Fruit fly (Drosophila melanogaster) whole organism, embryonic: ENCODE data around the gene CG13996.
A peak's percentile ranks its signal among the peaks of the same experiment; 100 is the strongest.

Experiments used
- Awh ChIP-seq: fragments of 200-800 bp; sonication (Bioruptor generic); IDR thresholded peaks from 2 replicates; pipeline ENCODE4, ENCODE4 v1.3.6; 2022; ENCODE audit warnings: missing biosample characterization, missing genetic modification characterization
- Bdp1 ChIP-seq: fragments of 200-800 bp; sonication (Bioruptor generic); optimal IDR thresholded peaks from 3 replicates; lab custom pipeline; 2016; ENCODE audit warnings: missing biosample characterization, missing genetic modification characterization
- CG10209 ChIP-seq: fragments of 200-800 bp; sonication (Bioruptor generic); optimal IDR thresholded peaks from 3 replicates; lab custom pipeline; 2017; ENCODE audit warnings: missing biosample characterization, mild to moderate bottlenecking, missing genetic modification characterization, missing genetic modification reagents
- CG11247 ChIP-seq: fragments of 200-800 bp; sonication (Bioruptor generic); IDR thresholded peaks from 2 replicates; pipeline ENCODE4 v1.3.6; 2022; ENCODE audit warnings: missing biosample characterization, missing genetic modification characterization
- CG13775 ChIP-seq: fragments of 200-800 bp; sonication (Bioruptor generic); optimal IDR thresholded peaks from 3 replicates; lab custom pipeline; 2017; ENCODE audit warnings: missing biosample characterization, mild to moderate bottlenecking, missing genetic modification characterization
- CG16779 ChIP-seq: fragments of 200-800 bp; sonication (Bioruptor generic); IDR thresholded peaks from 2 replicates; pipeline ENCODE4 v1.3.6; 2022; ENCODE audit warnings: missing biosample characterization, missing genetic modification characterization
- CG17359 ChIP-seq: fragments of 200-800 bp; sonication (Bioruptor generic); optimal IDR thresholded peaks from 3 replicates; lab custom pipeline; 2018; ENCODE audit warnings: missing biosample characterization, mild to moderate bottlenecking, missing genetic modification characterization, moderate library complexity
- CG17385 ChIP-seq: fragments of 200-800 bp; sonication (Bioruptor generic); optimal IDR thresholded peaks from 3 replicates; lab custom pipeline; 2018; ENCODE audit warnings: missing biosample characterization, mild to moderate bottlenecking, missing genetic modification characterization
- CG1832 ChIP-seq: fragments of 200-800 bp; sonication (Bioruptor generic); optimal IDR thresholded peaks from 2 replicates; lab custom pipeline; 2017; ENCODE audit warnings: missing biosample characterization, mild to moderate bottlenecking, missing genetic modification characterization, inconsistent platforms
- CG18619 ChIP-seq: fragments of 200-800 bp; sonication (Bioruptor generic); optimal IDR thresholded peaks from 3 replicates; lab custom pipeline; 2017; ENCODE audit warnings: missing biosample characterization, mild to moderate bottlenecking, missing genetic modification characterization
- CG3065 ChIP-seq: fragments of 200-800 bp; sonication (Bioruptor generic); optimal IDR thresholded peaks from 2 replicates; lab custom pipeline; 2016; ENCODE audit warnings: missing biosample characterization, missing genetic modification characterization
- CG3163 ChIP-seq: fragments of 200-800 bp; sonication (Bioruptor generic); optimal IDR thresholded peaks from 3 replicates; lab custom pipeline; 2016; ENCODE audit warnings: missing biosample characterization, missing genetic modification characterization
- CG4282 ChIP-seq: fragments of 200-800 bp; sonication (Bioruptor generic); optimal IDR thresholded peaks from 2 replicates; lab custom pipeline; 2016; ENCODE audit warnings: missing biosample characterization, missing genetic modification characterization
- CG4360 ChIP-seq: fragments of 200-800 bp; sonication (Bioruptor generic); IDR thresholded peaks from 2 replicates; pipeline ENCODE4 v1.3.6; 2022; ENCODE audit warnings: missing biosample characterization, missing genetic modification characterization
- CG4854 ChIP-seq: fragments of 200-800 bp; sonication (Bioruptor generic); optimal IDR thresholded peaks from 2 replicates; lab custom pipeline; 2016; ENCODE audit warnings: missing biosample characterization, missing genetic modification characterization, inconsistent platforms
- CG7928 ChIP-seq: fragments of 200-800 bp; sonication (Bioruptor generic); optimal IDR thresholded peaks from 2 replicates; lab custom pipeline; 2017; ENCODE audit warnings: missing biosample characterization, mild to moderate bottlenecking, missing genetic modification characterization
- CG8924 ChIP-seq: fragments of 200-800 bp; optimal IDR thresholded peaks from 3 replicates; lab custom pipeline; 2019; ENCODE audit warnings: missing biosample characterization, mild to moderate bottlenecking, missing genetic modification characterization, moderate library complexity
- CG8944 ChIP-seq: fragments of 200-800 bp; sonication (Bioruptor generic); optimal IDR thresholded peaks from 3 replicates; lab custom pipeline; 2016; ENCODE audit warnings: missing biosample characterization, missing genetic modification characterization
- CkIIα-i1 ChIP-seq: fragments of 200-800 bp; sonication (Bioruptor generic); IDR thresholded peaks from 2 replicates; pipeline ENCODE4 v1.3.6; 2022; ENCODE audit warnings: missing biosample characterization, missing genetic modification characterization
- Fer3 ChIP-seq: fragments of 200-800 bp; sonication (Bioruptor generic); optimal IDR thresholded peaks from 2 replicates; lab custom pipeline; 2018; ENCODE audit warnings: missing biosample characterization, mild to moderate bottlenecking, missing genetic modification characterization, moderate library complexity
- Hey ChIP-seq: fragments of 200-800 bp; sonication (Bioruptor generic); optimal IDR thresholded peaks from 3 replicates; lab custom pipeline; 2018; ENCODE audit warnings: missing biosample characterization, mild to moderate bottlenecking, missing genetic modification characterization
- HmgD ChIP-seq: fragments of 200-800 bp; sonication (Bioruptor generic); optimal IDR thresholded peaks from 3 replicates; lab custom pipeline; 2016; ENCODE audit warnings: missing biosample characterization, missing genetic modification characterization
- Hsf ChIP-seq: fragments of 200-800 bp; sonication (Bioruptor generic); optimal IDR thresholded peaks from 3 replicates; lab custom pipeline; 2016; ENCODE audit warnings: missing biosample characterization, missing genetic modification characterization
- Lhr ChIP-seq: fragments of 200-800 bp; sonication (Bioruptor generic); optimal IDR thresholded peaks from 3 replicates; lab custom pipeline; 2017; ENCODE audit warnings: mild to moderate bottlenecking, missing biosample characterization, missing genetic modification reagents, missing genetic modification characterization
- MBD-R2 ChIP-seq: fragments of 200-800 bp; sonication (Bioruptor generic); IDR thresholded peaks from 2 replicates; pipeline ENCODE4 v1.3.6; 2022; ENCODE audit warnings: missing biosample characterization, missing genetic modification characterization
- MESR4 ChIP-seq: fragments of 200-800 bp; sonication (Bioruptor generic); optimal IDR thresholded peaks from 2 replicates; lab custom pipeline; 2018; ENCODE audit warnings: missing biosample characterization, mild to moderate bottlenecking, missing genetic modification characterization, moderate library complexity
- Mad ChIP-seq: fragments of 200-800 bp; sonication (Bioruptor generic); optimal IDR thresholded peaks from 2 replicates; lab custom pipeline; 2016; ENCODE audit warnings: missing biosample characterization, missing genetic modification characterization
- Nf-YC ChIP-seq: fragments of 200-800 bp; optimal IDR thresholded peaks from 3 replicates; lab custom pipeline; 2019; ENCODE audit warnings: missing biosample characterization, mild to moderate bottlenecking, missing genetic modification characterization, moderate library complexity
- PHDP ChIP-seq: fragments of 200-800 bp; sonication (Bioruptor generic); optimal IDR thresholded peaks from 3 replicates; lab custom pipeline; 2018; ENCODE audit warnings: missing biosample characterization, mild to moderate bottlenecking, missing genetic modification characterization, moderate library complexity
- Ptx1 ChIP-seq: fragments of 200-800 bp; sonication (Bioruptor generic); IDR thresholded peaks from 2 replicates; pipeline ENCODE4 v1.3.6; 2022; ENCODE audit warnings: missing biosample characterization, missing genetic modification characterization
- Scr ChIP-seq: fragments of 200-800 bp; sonication (Bioruptor generic); IDR thresholded peaks from 2 replicates; pipeline ENCODE4 v1.3.6; 2022; ENCODE audit warnings: missing biosample characterization, missing genetic modification characterization; ENCODE audit not compliant: partially characterized antibody
- Tbp ChIP-seq: fragments of >200 bp; optimal IDR thresholded peaks from 2 replicates; lab custom pipeline; 2018; ENCODE audit warnings: missing biosample characterization, missing genetic modification characterization
- Trl ChIP-seq, 3 experiments: fragments of >200 bp in 2 of 3; fragments of 200-800 bp in 1 of 3; sonication (Bioruptor generic) in 1 of 3; optimal IDR thresholded peaks; 2 replicates in 1 of 3; 3 replicates in 2 of 3; lab custom pipeline; 2016 to 2017; ENCODE audit warnings: missing biosample characterization in 1 of 3, missing genetic modification characterization in 1 of 3
- cg ChIP-seq: fragments of 200-800 bp; sonication (Bioruptor generic); optimal IDR thresholded peaks from 3 replicates; lab custom pipeline; 2019; ENCODE audit warnings: missing biosample characterization, mild to moderate bottlenecking, missing genetic modification characterization, moderate library complexity
- chinmo ChIP-seq: fragments of 200-800 bp; sonication (Bioruptor generic); IDR thresholded peaks from 4 replicates; pipeline ENCODE4 v1.3.6; 2022; ENCODE audit warnings: missing biosample characterization, missing genetic modification characterization; ENCODE audit not compliant: partially characterized antibody
- chn ChIP-seq: fragments of 200-800 bp; sonication (Bioruptor generic); optimal IDR thresholded peaks from 2 replicates; lab custom pipeline; 2016; ENCODE audit warnings: missing biosample characterization, missing genetic modification characterization
- eyg ChIP-seq: fragments of 200-800 bp; sonication (Bioruptor generic); optimal IDR thresholded peaks from 3 replicates; lab custom pipeline; 2016; ENCODE audit warnings: missing biosample characterization, missing genetic modification characterization
- fd64A ChIP-seq: fragments of 200-800 bp; sonication (Bioruptor generic); optimal IDR thresholded peaks from 3 replicates; lab custom pipeline; 2018; ENCODE audit warnings: missing biosample characterization, mild to moderate bottlenecking, missing genetic modification characterization
- gce ChIP-seq: fragments of 200-800 bp; sonication (Bioruptor generic); IDR thresholded peaks from 3 replicates; pipeline ENCODE4 v1.3.6; 2022; ENCODE audit warnings: missing biosample characterization, missing genetic modification characterization
- ken ChIP-seq: fragments of 200-800 bp; sonication (Bioruptor generic); IDR thresholded peaks from 3 replicates; pipeline ENCODE4 v1.3.6; 2022; ENCODE audit warnings: missing biosample characterization, missing genetic modification characterization
- klu ChIP-seq: fragments of 200-800 bp; sonication (Bioruptor generic); IDR thresholded peaks from 2 replicates; pipeline ENCODE4 v1.3.6; 2022; ENCODE audit warnings: missing biosample characterization, missing genetic modification characterization
- nom ChIP-seq: fragments of 200-800 bp; sonication (Bioruptor generic); optimal IDR thresholded peaks from 2 replicates; lab custom pipeline; 2017; ENCODE audit warnings: missing biosample characterization, missing genetic modification characterization, mild to moderate bottlenecking, moderate library complexity, missing genetic modification reagents
- onecut ChIP-seq: fragments of 200-800 bp; sonication (Bioruptor generic); IDR thresholded peaks from 2 replicates; pipeline ENCODE4 v1.3.6; 2022; ENCODE audit warnings: missing biosample characterization, missing genetic modification characterization
- org-1 ChIP-seq: fragments of 200-800 bp; sonication (Bioruptor generic); optimal IDR thresholded peaks from 2 replicates; lab custom pipeline; 2017; ENCODE audit warnings: missing biosample characterization, missing genetic modification characterization
- pnt ChIP-seq: fragments of 200-800 bp; sonication (Bioruptor generic); optimal IDR thresholded peaks from 3 replicates; lab custom pipeline; 2016; ENCODE audit warnings: missing biosample characterization, missing genetic modification characterization
- prd ChIP-seq, 3 experiments: fragments of >200 bp in 2 of 3; fragments of 200-800 bp in 1 of 3; sonication (Bioruptor generic) in 1 of 3; optimal IDR thresholded peaks in 2 of 3; IDR thresholded peaks in 1 of 3; 2 replicates in 2 of 3; 3 replicates in 1 of 3; pipeline versions ENCODE4 v1.3.6 to Lab custom; 2017 to 2022; ENCODE audit warnings: missing biosample characterization in 1 of 3, missing genetic modification characterization in 1 of 3
- seq ChIP-seq: fragments of 200-800 bp; sonication (Bioruptor generic); IDR thresholded peaks from 2 replicates; pipeline ENCODE4 v1.3.6; 2022; ENCODE audit warnings: missing biosample characterization, missing genetic modification characterization
- slp2 ChIP-seq: fragments of 200-800 bp; sonication (Bioruptor generic); optimal IDR thresholded peaks from 2 replicates; lab custom pipeline; 2016; ENCODE audit warnings: missing biosample characterization, missing genetic modification characterization
- stwl ChIP-seq: fragments of 200-800 bp; sonication (Bioruptor generic); optimal IDR thresholded peaks from 3 replicates; lab custom pipeline; 2018; ENCODE audit warnings: missing biosample characterization, mild to moderate bottlenecking, missing genetic modification characterization, moderate library complexity
- tup ChIP-seq: fragments of 200-800 bp; sonication (Bioruptor generic); optimal IDR thresholded peaks from 2 replicates; lab custom pipeline; 2016; ENCODE audit warnings: missing biosample characterization, mild to moderate bottlenecking, missing genetic modification characterization, moderate library complexity
- z ChIP-seq: fragments of 200-800 bp; sonication (Bioruptor generic); IDR thresholded peaks from 3 replicates; pipeline ENCODE4 v1.3.6; 2022; ENCODE audit warnings: missing biosample characterization, missing genetic modification characterization

Gene CG13996

dm6 chr2L:6024345-6024907 lies 3.8 kb downstream of the CG13996 start, which contains the start of gene CG9107 (continued):
- TF ChIP-seq MESR4 (GFP tag; lab: Kevin White, UChicago) (peak; percentile 39), CG4854 (GFP tag; lab: Kevin White, UChicago) (no peak), CG8924 (tag; lab: Kevin White, UChicago) (no peak), Fer3 (no peak), CG4282 (GFP tag; lab: Kevin White, UChicago) (no peak), tup (no peak), MBD-R2 (GFP tag; lab: Robert Waterston, UW) (peak; percentile 68; the same call in 1 of the 2 replicates), slp2 (GFP tag; lab: Kevin White, UChicago) (no peak), CG16779 (GFP tag; lab: Robert Waterston, UW) (no peak), seq (no peak), CG11247 (GFP tag; lab: Robert Waterston, UW) (no peak), chinmo (no peak), Ptx1 (GFP tag; lab: Robert Waterston, UW) (no peak), Hey (tag; lab: Kevin White, UChicago) (no peak), Trl (optimal IDR thresholded peaks at IDR 0.05; lab: Kevin White, UChicago) (no peak), Trl (GFP tag; optimal IDR thresholded peaks at IDR 0.05; lab: Kevin White, UChicago) (no peak), Mad (GFP tag; lab: Kevin White, UChicago) (no peak), Hsf (GFP tag; lab: Kevin White, UChicago) (no peak), Bdp1 (GFP tag; lab: Kevin White, UChicago) (no peak), Awh (GFP tag; lab: Robert Waterston, UW) (no peak), gce (no peak), CG17385 (GFP tag; lab: Kevin White, UChicago) (no peak), Lhr (GFP tag; lab: Kevin White, UChicago) (peak; percentile 25), ken (GFP tag; lab: Robert Waterston, UW) (no peak), CG7928 (GFP tag; lab: Kevin White, UChicago) (no peak), Tbp (GFP tag; lab: Kevin White, UChicago) (no peak), prd (optimal IDR thresholded peaks at IDR 0.05; lab: Kevin White, UChicago) (no peak), prd (GFP tag; IDR thresholded peaks at IDR 0.05; lab: Robert Waterston, UW) (no peak), z (GFP tag; lab: Robert Waterston, UW) (no peak), HmgD (GFP tag; lab: Kevin White, UChicago) (no peak), CG17359 (tag; lab: Kevin White, UChicago) (peak; percentile 3), cg (GFP tag; lab: Kevin White, UChicago) (no peak), org-1 (no peak), CG13775 (no peak), CG8944 (no peak), CG10209 (GFP tag; lab: Kevin White, UChicago) (no peak), PHDP (tag; lab: Kevin White, UChicago) (no peak), CG4360 (no peak), onecut (GFP tag; lab: Robert Waterston, UW) (no peak), nom (GFP tag; lab: Kevin White, UChicago) (no peak), pnt (GFP tag; lab: Kevin White, UChicago) (no peak), CkIIα-i1 (no peak), Nf-YC (tag; lab: Kevin White, UChicago) (no peak), fd64A (GFP tag; lab: Kevin White, UChicago) (no peak), eyg (GFP tag; lab: Kevin White, UChicago) (no peak), CG18619 (GFP tag; lab: Kevin White, UChicago) (no peak), stwl (tag; lab: Kevin White, UChicago) (peak; percentile 81), Scr (no peak; the same call in 1 of the 2 replicates), CG3163 (GFP tag; lab: Kevin White, UChicago) (no peak), chn (GFP tag; lab: Kevin White, UChicago) (no peak), CG1832 (GFP tag; lab: Kevin White, UChicago) (no peak), klu (GFP tag; lab: Robert Waterston, UW) (no peak), CG3065 (GFP tag; lab: Kevin White, UChicago) (no peak)
